Fruit fly (Drosophila melanogaster) whole organism, embryonic: ENCODE results near the gene nod.

ENCODE experiments used
- Awh ChIP-seq: fragments of 200-800 bp; sonication (Bioruptor generic); IDR thresholded peaks from 2 replicates; pipeline ENCODE4, ENCODE4 v1.3.6; 2022; ENCODE audit warnings: missing biosample characterization, missing genetic modification characterization
- B-H2 ChIP-seq: fragments of 200-800 bp; sonication (Bioruptor generic); optimal IDR thresholded peaks from 2 replicates; lab custom pipeline; 2018; ENCODE audit warnings: missing biosample characterization, mild to moderate bottlenecking, missing genetic modification characterization
- Bgb ChIP-seq: fragments of 200-800 bp; sonication (Bioruptor generic); IDR thresholded peaks from 2 replicates; pipeline ENCODE4 v1.3.6; 2022; ENCODE audit warnings: missing biosample characterization, missing genetic modification characterization; ENCODE audit not compliant: partially characterized antibody
- CG10147 ChIP-seq: fragments of 200-800 bp; sonication (Bioruptor generic); optimal IDR thresholded peaks from 2 replicates; lab custom pipeline; 2019; ENCODE audit warnings: missing biosample characterization, mild to moderate bottlenecking, missing genetic modification characterization, moderate library complexity
- CG10654 ChIP-seq: fragments of 200-800 bp; sonication (Bioruptor generic); optimal IDR thresholded peaks from 2 replicates; lab custom pipeline; 2016; ENCODE audit warnings: missing biosample characterization, missing genetic modification characterization
- CG11085 ChIP-seq: fragments of 200-800 bp; sonication (Bioruptor generic); IDR thresholded peaks from 2 replicates; pipeline ENCODE4 v1.3.6; 2022; ENCODE audit warnings: missing biosample characterization, missing genetic modification characterization
- CG11247 ChIP-seq: fragments of 200-800 bp; sonication (Bioruptor generic); IDR thresholded peaks from 2 replicates; pipeline ENCODE4 v1.3.6; 2022; ENCODE audit warnings: missing biosample characterization, missing genetic modification characterization
- CG11456 ChIP-seq: fragments of 200-800 bp; sonication (Bioruptor generic); IDR thresholded peaks from 3 replicates; pipeline ENCODE4 v1.3.6; 2022; ENCODE audit warnings: missing biosample characterization, missing genetic modification characterization
- CG13296 ChIP-seq: fragments of 200-800 bp; sonication (Bioruptor generic); optimal IDR thresholded peaks from 3 replicates; lab custom pipeline; 2018; ENCODE audit warnings: missing biosample characterization, mild to moderate bottlenecking, missing genetic modification characterization
- CG16863 ChIP-seq: fragments of 200-800 bp; sonication (Bioruptor generic); optimal IDR thresholded peaks from 3 replicates; lab custom pipeline; 2016; ENCODE audit warnings: missing biosample characterization, missing genetic modification characterization
- CG17802 ChIP-seq: fragments of 200-800 bp; sonication (Bioruptor generic); optimal IDR thresholded peaks from 2 replicates; lab custom pipeline; 2018; ENCODE audit warnings: missing biosample characterization, mild to moderate bottlenecking, missing genetic modification characterization, moderate library complexity
- CG2116 ChIP-seq: fragments of 200-800 bp; sonication (Bioruptor generic); optimal IDR thresholded peaks from 3 replicates; lab custom pipeline; 2018; ENCODE audit warnings: missing biosample characterization, mild to moderate bottlenecking, missing genetic modification characterization
- CG2129 ChIP-seq: fragments of 200-800 bp; sonication (Bioruptor generic); IDR thresholded peaks from 2 replicates; pipeline ENCODE4 v1.3.6; 2022; ENCODE audit warnings: missing biosample characterization, missing genetic modification characterization; ENCODE audit not compliant: partially characterized antibody
- CG2889 ChIP-seq: fragments of 200-800 bp; sonication (Bioruptor generic); IDR thresholded peaks from 3 replicates; pipeline ENCODE4 v1.3.6; 2022; ENCODE audit warnings: missing biosample characterization, missing genetic modification characterization
- CG30431 ChIP-seq: fragments of 200-800 bp; sonication (Bioruptor generic); optimal IDR thresholded peaks from 2 replicates; lab custom pipeline; 2017; ENCODE audit warnings: missing biosample characterization, missing genetic modification characterization
- CG33213 ChIP-seq: fragments of 200-800 bp; sonication (Bioruptor generic); optimal IDR thresholded peaks from 3 replicates; lab custom pipeline; 2016; ENCODE audit warnings: missing biosample characterization, missing genetic modification characterization
- CG34224 ChIP-seq: fragments of 200-800 bp; sonication (Bioruptor generic); IDR thresholded peaks from 3 replicates; pipeline ENCODE4 v1.3.6; 2022; ENCODE audit warnings: missing biosample characterization, missing genetic modification characterization; ENCODE audit not compliant: partially characterized antibody
- CG4282 ChIP-seq: fragments of 200-800 bp; sonication (Bioruptor generic); optimal IDR thresholded peaks from 2 replicates; lab custom pipeline; 2016; ENCODE audit warnings: missing biosample characterization, missing genetic modification characterization
- CG4617 ChIP-seq: fragments of 200-800 bp; sonication (Bioruptor generic); optimal IDR thresholded peaks from 3 replicates; lab custom pipeline; 2016; ENCODE audit warnings: missing biosample characterization, missing genetic modification characterization, borderline replicate concordance
- CG8924 ChIP-seq: fragments of 200-800 bp; optimal IDR thresholded peaks from 3 replicates; lab custom pipeline; 2019; ENCODE audit warnings: missing biosample characterization, mild to moderate bottlenecking, missing genetic modification characterization, moderate library complexity
- D ChIP-seq, 2 experiments: fragments of 200-800 bp in 1 of 2; fragments of >200 bp in 1 of 2; sonication (Bioruptor generic) in 1 of 2; optimal IDR thresholded peaks; 2 replicates in 1 of 2; 3 replicates in 1 of 2; lab custom pipeline; 2017; ENCODE audit warnings: mild to moderate bottlenecking in 1 of 2, missing biosample characterization in 1 of 2, missing genetic modification characterization in 1 of 2, missing genetic modification reagents in 1 of 2
- Dek ChIP-seq: fragments of 200-800 bp; sonication (Bioruptor generic); optimal IDR thresholded peaks from 3 replicates; lab custom pipeline; 2019; ENCODE audit warnings: missing biosample characterization, mild to moderate bottlenecking, missing genetic modification characterization, moderate library complexity
- Fer2 ChIP-seq: fragments of 200-800 bp; sonication (Bioruptor generic); optimal IDR thresholded peaks from 2 replicates; lab custom pipeline; 2018; ENCODE audit warnings: missing biosample characterization, mild to moderate bottlenecking, missing genetic modification characterization, moderate library complexity
- HmgD ChIP-seq: fragments of 200-800 bp; sonication (Bioruptor generic); optimal IDR thresholded peaks from 3 replicates; lab custom pipeline; 2016; ENCODE audit warnings: missing biosample characterization, missing genetic modification characterization
- Hr51 ChIP-seq, 2 experiments: fragments of 200-800 bp; sonication (Bioruptor generic); optimal IDR thresholded peaks; 2 replicates in 1 of 2; 3 replicates in 1 of 2; lab custom pipeline; 2016 to 2018; ENCODE audit warnings: missing biosample characterization in 2 of 2, missing genetic modification characterization in 2 of 2, mild to moderate bottlenecking in 1 of 2, moderate library complexity in 1 of 2
- Kr ChIP-seq: fragments of 200-800 bp; sonication (Bioruptor generic); optimal IDR thresholded peaks from 2 replicates; lab custom pipeline; 2017; ENCODE audit warnings: missing biosample characterization, mild to moderate bottlenecking, missing genetic modification characterization
- MTF-1 ChIP-seq: fragments of 200-800 bp; sonication (Bioruptor generic); optimal IDR thresholded peaks from 2 replicates; lab custom pipeline; 2018; ENCODE audit warnings: missing biosample characterization, mild to moderate bottlenecking, missing genetic modification characterization, borderline replicate concordance
- Nf-YA ChIP-seq: fragments of 200-800 bp; sonication (Bioruptor generic); IDR thresholded peaks from 2 replicates; pipeline ENCODE4 v1.3.6; 2022; ENCODE audit warnings: missing biosample characterization, missing genetic modification characterization
- Nf-YB ChIP-seq: fragments of 200-800 bp; sonication (Bioruptor generic); optimal IDR thresholded peaks from 3 replicates; lab custom pipeline; 2019; ENCODE audit warnings: missing biosample characterization, mild to moderate bottlenecking, missing genetic modification characterization, moderate library complexity
- PHDP ChIP-seq: fragments of 200-800 bp; sonication (Bioruptor generic); optimal IDR thresholded peaks from 3 replicates; lab custom pipeline; 2018; ENCODE audit warnings: missing biosample characterization, mild to moderate bottlenecking, missing genetic modification characterization, moderate library complexity
- az2 ChIP-seq: fragments of 200-800 bp; sonication (Bioruptor generic); optimal IDR thresholded peaks from 3 replicates; lab custom pipeline; 2016; ENCODE audit warnings: missing biosample characterization, missing genetic modification characterization
- br ChIP-seq: fragments of >200 bp; optimal IDR thresholded peaks from 2 replicates; lab custom pipeline; 2017
- chinmo ChIP-seq: fragments of 200-800 bp; sonication (Bioruptor generic); IDR thresholded peaks from 4 replicates; pipeline ENCODE4 v1.3.6; 2022; ENCODE audit warnings: missing biosample characterization, missing genetic modification characterization; ENCODE audit not compliant: partially characterized antibody
- corto ChIP-seq: fragments of 200-800 bp; sonication (Bioruptor generic); optimal IDR thresholded peaks from 2 replicates; lab custom pipeline; 2016; ENCODE audit warnings: missing biosample characterization, mild to moderate bottlenecking, missing genetic modification characterization, moderate library complexity
- ftz-f1 ChIP-seq: fragments of 200-800 bp; sonication (Bioruptor generic); optimal IDR thresholded peaks from 2 replicates; lab custom pipeline; 2016; ENCODE audit warnings: missing biosample characterization, missing genetic modification characterization
- hth ChIP-seq: fragments of >200 bp; optimal IDR thresholded peaks from 2 replicates; lab custom pipeline; 2017; ENCODE audit warnings: inconsistent platforms
- lbe ChIP-seq: fragments of 200-800 bp; sonication (Bioruptor generic); optimal IDR thresholded peaks from 2 replicates; lab custom pipeline; 2016; ENCODE audit warnings: missing biosample characterization, mild to moderate bottlenecking, missing genetic modification characterization
- mam ChIP-seq: fragments of 200-800 bp; sonication (Bioruptor generic); optimal IDR thresholded peaks from 3 replicates; lab custom pipeline; 2016; ENCODE audit warnings: missing biosample characterization, missing genetic modification characterization
- pum ChIP-seq: fragments of 200-800 bp; sonication (Bioruptor generic); optimal IDR thresholded peaks from 2 replicates; lab custom pipeline; 2016; ENCODE audit warnings: missing biosample characterization, missing genetic modification characterization
- repo ChIP-seq: fragments of 200-800 bp; sonication (Bioruptor generic); optimal IDR thresholded peaks from 2 replicates; lab custom pipeline; 2016; ENCODE audit warnings: missing biosample characterization, missing genetic modification characterization
- sd ChIP-seq: fragments of 200-800 bp; sonication (Bioruptor generic); optimal IDR thresholded peaks from 3 replicates; lab custom pipeline; 2018; ENCODE audit warnings: missing biosample characterization, mild to moderate bottlenecking, missing genetic modification characterization, moderate library complexity
- sens ChIP-seq: fragments of 200-800 bp; sonication (Bioruptor generic); peaks from one replicate; lab custom pipeline; 2016; ENCODE audit warnings: missing biosample characterization, missing genetic modification characterization
- slou ChIP-seq: fragments of 200-800 bp; sonication (Bioruptor generic); optimal IDR thresholded peaks from 3 replicates; lab custom pipeline; 2016; ENCODE audit warnings: missing biosample characterization, missing genetic modification characterization
- sr ChIP-seq: fragments of 200-800 bp; sonication (Bioruptor generic); IDR thresholded peaks from 3 replicates; pipeline ENCODE4 v1.3.6; 2022; ENCODE audit warnings: missing biosample characterization, missing genetic modification characterization
- zf30C ChIP-seq: fragments of 200-800 bp; sonication (Bioruptor generic); optimal IDR thresholded peaks from 3 replicates; lab custom pipeline; 2018; ENCODE audit warnings: missing biosample characterization, mild to moderate bottlenecking, missing genetic modification characterization

Gene nod

DNA sequence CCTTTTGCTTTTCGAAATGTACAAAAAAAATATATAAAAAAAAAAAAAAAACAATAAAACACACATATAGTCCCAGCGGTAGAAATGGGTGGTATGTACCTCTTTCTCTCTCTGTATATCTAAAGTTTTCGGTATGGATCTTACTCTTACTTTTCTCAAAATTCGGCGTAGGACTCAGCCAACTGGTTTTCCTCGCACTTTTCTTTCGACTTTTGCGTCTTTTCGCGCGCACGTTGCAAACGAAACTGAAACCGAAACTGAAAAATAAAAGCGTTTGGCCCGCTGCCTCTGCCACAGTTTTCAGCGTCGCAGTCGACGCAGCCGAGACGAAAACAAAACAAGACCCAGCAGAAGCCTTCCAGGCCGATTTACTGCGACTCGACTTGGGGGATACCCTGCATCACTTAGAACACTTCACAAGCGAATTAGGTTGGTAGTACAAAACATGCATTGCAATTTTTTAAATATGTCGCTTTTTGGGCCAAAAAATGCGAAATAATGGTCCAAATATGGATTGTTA lies 22.1 kb upstream of the nod start, which contains the start of gene CG1572 (continued):
- TF ChIP-seq Bgb (peak; percentile 53; the same call in 1 of the 2 replicates), CG10654 (no peak)

DNA sequence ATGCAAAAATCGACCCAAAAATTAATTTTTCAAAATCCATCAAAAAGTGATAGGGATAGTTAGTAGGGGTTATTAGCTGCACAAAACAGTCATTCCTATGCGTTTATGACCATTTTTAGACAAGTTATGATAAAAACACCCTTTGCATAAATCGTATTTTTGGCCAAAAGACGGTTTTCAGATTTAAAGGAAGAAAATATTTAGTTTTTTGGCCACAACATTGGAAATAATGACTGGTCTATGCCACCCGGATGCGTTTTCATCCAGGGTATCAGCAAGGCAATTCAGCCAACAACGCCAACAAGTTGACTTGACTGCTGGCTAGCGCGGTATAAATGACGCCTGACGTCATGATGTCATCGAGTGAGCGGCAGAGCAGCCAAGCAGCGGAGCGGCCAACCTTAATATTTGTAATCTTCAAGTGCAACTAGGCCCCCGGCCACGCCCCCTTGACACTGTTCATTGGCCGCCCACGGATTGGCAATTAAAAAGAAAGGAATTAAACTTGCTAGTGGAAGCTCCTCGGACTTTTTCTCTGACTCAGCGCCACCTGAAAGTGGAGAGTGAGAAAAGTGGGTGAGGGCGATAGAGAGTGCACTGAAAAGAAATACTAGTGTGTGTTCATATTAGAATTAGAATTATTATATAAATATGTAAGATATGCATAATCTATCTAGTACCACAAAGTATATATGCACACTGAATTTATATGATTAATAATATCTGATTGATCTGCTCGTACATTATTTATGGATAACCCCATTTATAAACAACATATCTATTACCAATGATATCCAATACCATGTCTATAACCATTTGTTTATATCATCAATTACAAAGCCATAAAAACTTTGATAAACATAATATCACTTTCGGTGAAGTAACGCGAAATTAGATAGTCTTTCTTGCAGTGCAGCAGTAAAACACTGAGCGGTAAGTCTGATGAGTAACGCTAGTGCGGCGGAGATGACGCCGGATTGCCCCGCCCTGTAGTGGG lies 20.5 kb upstream of the nod start:
- TF ChIP-seq ftz-f1 (GFP tag; lab: Kevin White, UChicago) (no peak), CG2116 (GFP tag; lab: Kevin White, UChicago) (peak; percentile 54), pum (GFP tag; lab: Kevin White, UChicago) (no peak), Hr51 (GFP tag; optimal IDR thresholded peaks at IDR 0.05; lab: Kevin White, UChicago) (peak in 1 of 2 experiments; percentile 94), B-H2 (peak; percentile 55), D (optimal IDR thresholded peaks at IDR 0.05; lab: Kevin White, UChicago) (no peak), D (GFP tag; optimal IDR thresholded peaks at IDR 0.05; lab: Kevin White, UChicago) (peak; percentile 76), CG11085 (peak; percentile 57; the same call in 1 of the 2 replicates), MTF-1 (GFP tag; lab: Kevin White, UChicago) (no peak), corto (GFP tag; lab: Kevin White, UChicago) (no peak), CG34224 (GFP tag; lab: Robert Waterston, UW) (no peak), sr (GFP tag; lab: Robert Waterston, UW) (no peak), CG11456 (GFP tag; lab: Robert Waterston, UW) (0 out of 3 replicates have a peak, but pooled peaks have one; percentile 28), sd (tag; lab: Kevin White, UChicago) (peak; percentile 61), Awh (GFP tag; lab: Robert Waterston, UW) (peak; percentile 56; the same call in 1 of the 2 replicates), Dek (peak; percentile 90), repo (GFP tag; lab: Kevin White, UChicago) (no peak), CG13296 (GFP tag; lab: Kevin White, UChicago) (peak; percentile 89), CG30431 (GFP tag; lab: Kevin White, UChicago) (peak; percentile 58), CG8924 (peak; percentile 92), hth (lab: Kevin White, UChicago) (no peak), slou (GFP tag; lab: Kevin White, UChicago) (peak; percentile 71), br (lab: Kevin White, UChicago) (no peak), Kr (no peak), HmgD (no peak), az2 (GFP tag; lab: Kevin White, UChicago) (peak; percentile 77), CG11247 (GFP tag; lab: Robert Waterston, UW) (peak; percentile 11; the same call in 1 of the 2 replicates), CG33213 (GFP tag; lab: Kevin White, UChicago) (no peak), lbe (GFP tag; lab: Kevin White, UChicago) (no peak), CG4617 (peak; percentile 38), sens (GFP tag; lab: Kevin White, UChicago) (peak; percentile 91), Nf-YB (peak; percentile 75), zf30C (GFP tag; lab: Kevin White, UChicago) (peak; percentile 59), CG2129 (GFP tag; lab: Robert Waterston, UW) (no peak), Nf-YA (GFP tag; lab: Robert Waterston, UW) (no peak), mam (GFP tag; lab: Kevin White, UChicago) (peak; percentile 58), CG2889 (GFP tag; lab: Robert Waterston, UW) (peak; percentile 61; the same call in 2 of the 3 replicates), PHDP (tag; lab: Kevin White, UChicago) (peak; percentile 87), CG17802 (tag; lab: Kevin White, UChicago) (no peak), CG16863 (GFP tag; lab: Kevin White, UChicago) (no peak), Fer2 (tag; lab: Kevin White, UChicago) (peak; percentile 55), CG10147 (GFP tag; lab: Kevin White, UChicago) (peak; percentile 91), chinmo (GFP tag; lab: Robert Waterston, UW) (peak; percentile 87; the same call in 3 of the 4 replicates), CG4282 (GFP tag; lab: Kevin White, UChicago) (no peak)
